Fruit fly (Drosophila melanogaster) Kc167 (cell line): ENCODE measurements around the gene Lrpprc2.

Experiments used
- Myc ChIP-seq: fragments of >200 bp; optimal IDR thresholded peaks from 2 replicates; lab custom pipeline; 2017; ENCODE audit warnings: missing external identifiers
- Sin3A ChIP-seq: fragments of >200 bp; optimal IDR thresholded peaks from 2 replicates; lab custom pipeline; 2018; ENCODE audit warnings: missing external identifiers
- h ChIP-seq: fragments of >200 bp; optimal IDR thresholded peaks from 3 replicates; lab custom pipeline; 2018; ENCODE audit warnings: missing external identifiers
- insv ChIP-seq: fragments of >200 bp; optimal IDR thresholded peaks from 3 replicates; lab custom pipeline; 2018; ENCODE audit warnings: missing external identifiers
- psq ChIP-seq: fragments of >200 bp; optimal IDR thresholded peaks from 2 replicates; lab custom pipeline; 2017; ENCODE audit warnings: missing external identifiers
- ttk ChIP-seq: sonication (Bioruptor generic); optimal IDR thresholded peaks from 2 replicates; lab custom pipeline; 2017; ENCODE audit warnings: missing external identifiers

DNA sequence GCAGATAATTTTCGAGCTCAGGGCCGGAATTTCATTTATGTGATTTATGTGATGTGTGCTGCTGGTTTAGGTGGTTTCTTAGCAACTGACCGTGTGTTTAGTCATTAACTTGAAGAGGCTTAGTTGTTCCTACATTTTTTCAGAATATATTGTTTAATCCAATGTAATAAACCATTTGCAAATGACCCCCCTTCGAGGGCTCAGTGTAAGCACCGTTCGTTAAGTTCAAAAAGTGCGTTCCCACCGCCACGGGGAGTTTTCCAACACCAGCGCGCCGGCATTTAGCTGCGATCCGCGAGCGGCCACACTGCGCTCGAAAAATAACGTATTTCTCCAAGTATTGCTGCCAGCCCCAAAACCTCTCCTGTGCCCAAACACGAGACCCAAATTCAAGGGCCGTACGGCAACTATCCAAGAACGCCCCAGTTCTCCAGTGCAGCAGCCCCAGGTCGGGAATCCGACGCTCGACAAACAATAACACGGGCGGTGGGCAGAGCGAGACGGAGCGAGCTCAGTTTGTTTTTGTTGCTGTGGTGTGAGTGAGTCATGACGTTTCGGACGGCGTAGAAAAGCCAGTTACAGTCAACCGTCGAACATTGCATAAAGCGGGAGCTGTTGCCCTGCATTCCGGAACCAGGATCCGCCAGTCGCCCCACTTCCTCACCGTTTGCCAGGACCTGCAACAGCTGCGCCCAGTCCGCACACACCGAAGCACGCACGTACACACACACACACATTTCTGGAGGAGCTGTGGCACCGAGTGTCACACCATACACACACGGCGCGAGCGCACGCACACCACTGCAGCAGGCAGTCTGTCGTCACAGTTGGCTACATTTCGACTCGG lies 18.1 kb upstream of the Lrpprc2 start, which contains the start of gene rush:
- no peak for TF ChIP-seq psq
- no peak for TF ChIP-seq Myc (lab: Kevin White, UChicago)
- no peak for TF ChIP-seq ttk (lab: Kevin White, UChicago)
- TF ChIP-seq Sin3A = no peak
- no peak for TF ChIP-seq insv
- no peak for TF ChIP-seq h
